Fruit fly (Drosophila melanogaster) Kc167 (cell line): ENCODE results near the gene dnc.

Experiments used
- Myc ChIP-seq: fragments of >200 bp; optimal IDR thresholded peaks from 2 replicates; lab custom pipeline; 2017; ENCODE audit warnings: missing external identifiers
- Sin3A ChIP-seq: fragments of >200 bp; optimal IDR thresholded peaks from 2 replicates; lab custom pipeline; 2018; ENCODE audit warnings: missing external identifiers
- h ChIP-seq: fragments of >200 bp; optimal IDR thresholded peaks from 3 replicates; lab custom pipeline; 2018; ENCODE audit warnings: missing external identifiers
- psq ChIP-seq: fragments of >200 bp; optimal IDR thresholded peaks from 2 replicates; lab custom pipeline; 2017; ENCODE audit warnings: missing external identifiers
- ttk ChIP-seq: sonication (Bioruptor generic); optimal IDR thresholded peaks from 2 replicates; lab custom pipeline; 2017; ENCODE audit warnings: missing external identifiers

- no peak for TF ChIP-seq ttk (lab: Kevin White, UChicago)
- no peak for TF ChIP-seq psq (lab: Kevin White, UChicago)
- TF ChIP-seq Sin3A, result no peak
- TF ChIP-seq h (lab: Kevin White, UChicago), result no peak
- no peak for TF ChIP-seq Myc
These were observed 25.4 kb upstream of the dnc start for dm6 chrX:3150655-3151486.
